In the genomic region with DNA sequence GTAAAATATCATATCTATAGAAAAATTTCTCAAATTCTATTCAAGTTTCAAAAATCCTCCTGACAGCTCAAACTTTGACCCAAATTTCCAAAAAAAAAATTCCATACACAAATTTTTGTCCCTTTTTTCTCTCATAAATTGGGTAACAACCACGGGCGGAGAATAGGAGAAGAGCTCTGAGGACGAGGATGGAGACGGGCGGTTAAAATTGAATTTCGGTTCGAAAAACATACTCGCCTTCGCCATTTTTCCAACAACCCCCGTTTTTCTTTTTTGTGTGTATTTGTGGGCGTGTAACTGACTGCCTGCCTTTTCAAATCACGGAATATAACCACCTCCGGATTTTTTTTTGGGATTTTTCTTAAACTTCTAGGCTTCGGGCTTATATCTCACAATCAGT, we compare ENCODE assay signal across 5 worm cellular contexts.
TF ChIP-seq lines count a peak whose summit lies in the region.

No protein-coding gene starts in this region.

TF ChIP-seq in whole organism, L1 larva, 84 proteins besides CTCF, POLR2A, EP300 and RAD21:
- TF ChIP-seq lir-3 (tag; optimal IDR thresholded peaks at IDR 0.05; lab: Kevin White, UChicago; ENCODE audit: poor library complexity), result no peak
- peak; percentile 24 for TF ChIP-seq fkh-10 (GFP tag; optimal IDR thresholded peaks at IDR 0.05; lab: Kevin White, UChicago)
- peak; percentile 6 for TF ChIP-seq lin-14 (GFP tag; optimal IDR thresholded peaks at IDR 0.05; lab: Kevin White, UChicago)

TF ChIP-seq in whole organism, L3 larva, 47 proteins besides CTCF, POLR2A, EP300 and RAD21:
- TF ChIP-seq egl-5 (tag; optimal IDR thresholded peaks at IDR 0.05; lab: Kevin White, UChicago) (no peak), nhr-12 (tag; optimal IDR thresholded peaks at IDR 0.05; lab: Kevin White, UChicago) (no peak), elt-2 (tag; optimal IDR thresholded peaks at IDR 0.05; lab: Kevin White, UChicago) (no peak), ZK546.5 (tag; optimal IDR thresholded peaks at IDR 0.05; lab: Kevin White, UChicago) (no peak), sea-2 (GFP tag; optimal IDR thresholded peaks at IDR 0.05; lab: Kevin White, UChicago) (no peak), fkh-10 (GFP tag; optimal IDR thresholded peaks at IDR 0.05; lab: Kevin White, UChicago) (peak; percentile 44), mml-1 (tag; optimal IDR thresholded peaks at IDR 0.05; lab: Kevin White, UChicago) (no peak)

TF ChIP-seq in whole organism, L4 larva, 104 proteins besides CTCF, POLR2A, EP300 and RAD21:
- no peak for TF ChIP-seq daf-19 (GFP tag; conservative IDR thresholded peaks at IDR 0.05; lab: Robert Waterston, UW)
- peak; percentile 18 for TF ChIP-seq ces-1 (GFP tag; optimal IDR thresholded peaks at IDR 0.05; lab: Kevin White, UChicago)
- peak; percentile 18 for TF ChIP-seq fkh-10 (GFP tag; optimal IDR thresholded peaks at IDR 0.05; lab: Kevin White, UChicago)

TF ChIP-seq in whole organism, late embryonic, 69 proteins besides CTCF, POLR2A, EP300 and RAD21:
- TF ChIP-seq unc-42 (tag; optimal IDR thresholded peaks at IDR 0.05; lab: Kevin White, UChicago) (peak; percentile 74), zip-5 (tag; optimal IDR thresholded peaks at IDR 0.05; lab: Kevin White, UChicago) (no peak)

TF ChIP-seq in whole organism, mixed stage, embryonic, 35 proteins besides CTCF, POLR2A, EP300 and RAD21:
- TF ChIP-seq ces-1 (GFP tag; optimal IDR thresholded peaks at IDR 0.05; lab: Kevin White, UChicago), result peak; percentile 63
- TF ChIP-seq drap-1 (GFP tag; optimal IDR thresholded peaks at IDR 0.05; lab: Kevin White, UChicago), result no peak
- TF ChIP-seq mep-1 (tag; optimal IDR thresholded peaks at IDR 0.05; lab: Kevin White, UChicago), result no peak
- TF ChIP-seq nhr-76 (tag; optimal IDR thresholded peaks at IDR 0.05; lab: Kevin White, UChicago), result no peak
